Fruit fly (Drosophila melanogaster): ENCODE measurements around the gene Ddrgk1.

The Ddrgk1 gene

DNA sequence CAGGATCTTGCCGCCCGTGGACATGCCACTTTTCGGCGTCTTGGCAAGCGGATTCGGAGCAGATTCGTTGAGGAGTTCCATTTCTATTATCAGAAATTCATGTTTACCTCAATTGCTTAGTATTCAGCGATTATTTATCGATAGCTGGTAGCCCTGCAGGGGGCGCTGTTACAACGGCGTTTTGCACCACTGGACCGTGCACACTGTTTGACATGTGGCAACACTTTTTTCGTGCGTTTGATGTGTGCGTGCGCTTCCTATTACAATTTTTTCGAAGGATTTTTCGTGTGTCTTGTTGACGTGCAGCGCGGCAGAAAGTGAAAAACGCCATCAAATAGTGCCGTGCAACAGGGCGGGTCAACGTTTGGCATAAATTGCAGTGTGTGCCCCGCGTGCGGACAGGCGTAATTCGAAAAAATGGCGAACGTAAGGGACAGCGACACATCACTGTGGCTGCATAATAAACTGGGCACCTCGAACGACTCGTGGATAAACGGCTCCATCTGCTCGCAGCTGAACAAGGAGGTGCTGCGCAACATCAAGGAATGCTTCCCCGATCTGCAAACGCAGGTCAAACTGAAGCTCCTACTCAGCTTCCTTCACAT, 8.7 kb downstream of the Ddrgk1 start, which contains the start of the genes CG3337 and Nelf-A (continued):
- TF ChIP-seq tai (GFP tag; optimal IDR thresholded peaks at IDR 0.05) = no peak

DNA sequence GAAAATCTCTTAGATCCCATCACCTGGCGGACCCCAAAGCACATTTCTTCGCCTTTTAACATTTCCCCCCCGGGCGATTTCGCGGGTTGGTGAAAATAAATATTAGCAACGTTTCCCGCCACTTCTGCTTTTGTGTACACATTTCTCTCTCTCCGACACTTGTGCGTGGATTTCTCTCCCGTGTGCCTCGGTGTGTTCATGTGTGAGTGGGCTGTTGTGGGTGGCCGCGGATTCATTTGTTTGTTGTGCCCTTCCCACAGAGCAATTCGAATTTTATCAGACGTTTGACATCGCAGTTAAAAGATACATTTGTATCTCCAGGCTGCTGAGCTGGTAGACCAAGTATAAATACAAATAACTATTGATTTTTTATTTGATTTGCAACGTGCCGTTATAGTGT, 9.4 kb downstream of the Ddrgk1 start:
- TF ChIP-seq pan (optimal IDR thresholded peaks at IDR 0.05) (no peak), h (GFP tag; optimal IDR thresholded peaks at IDR 0.05) (peak; percentile 44), brk (GFP tag; optimal IDR thresholded peaks at IDR 0.05) (no peak), Dfd (GFP tag; optimal IDR thresholded peaks at IDR 0.05) (no peak), jim (GFP tag; optimal IDR thresholded peaks at IDR 0.05) (no peak), foxo (GFP tag; optimal IDR thresholded peaks at IDR 0.05) (peak in 1 of 2 experiments; percentile 58), rgr (GFP tag; optimal IDR thresholded peaks at IDR 0.05) (peak; percentile 9), psq (GFP tag; optimal IDR thresholded peaks at IDR 0.05) (peak; percentile 40), Hr83 (GFP tag; optimal IDR thresholded peaks at IDR 0.05; ENCODE audit: poor library complexity, severe bottlenecking) (no peak), CG9705 (GFP tag; optimal IDR thresholded peaks at IDR 0.05) (no peak), Hr78 (GFP tag; optimal IDR thresholded peaks at IDR 0.05) (no peak), br (GFP tag; optimal IDR thresholded peaks at IDR 0.05) (peak; percentile 34), Rel (GFP tag; optimal IDR thresholded peaks at IDR 0.05) (no peak), Rel (tag; optimal IDR thresholded peaks at IDR 0.05) (peak; percentile 23), HLH106 (tag; optimal IDR thresholded peaks at IDR 0.05) (peak; percentile 43), OdsH (GFP tag; optimal IDR thresholded peaks at IDR 0.05) (peak; percentile 31)

DNA sequence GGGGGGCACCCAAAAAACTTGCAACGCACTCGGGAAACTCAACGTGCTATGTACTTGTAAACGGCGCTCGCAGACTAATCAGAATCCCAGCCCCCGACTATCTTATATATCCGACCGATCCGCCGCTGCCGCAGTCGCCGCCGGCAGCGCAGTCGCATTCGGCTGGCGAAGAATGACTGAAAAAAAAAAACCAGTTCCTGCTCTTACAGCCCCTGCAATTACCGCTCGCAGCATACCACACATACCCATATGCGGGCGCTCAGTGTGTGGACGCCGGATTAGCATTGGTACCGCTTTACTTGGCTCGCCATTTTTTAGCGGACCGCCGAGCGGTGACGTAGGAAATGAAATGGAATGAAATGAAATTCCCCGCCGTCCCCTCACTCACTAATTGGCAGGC, 22.2 kb downstream of the Ddrgk1 start, which contains the start of gene e:
Gene e (minus strand): TSS at position 79 of the 400 bp plus-strand sequence.
- TF ChIP-seq sv (GFP tag; optimal IDR thresholded peaks at IDR 0.05) (no peak), dmrt93B (GFP tag; optimal IDR thresholded peaks at IDR 0.05) (no peak), ey (GFP tag; optimal IDR thresholded peaks at IDR 0.05) (no peak), sage (GFP tag; optimal IDR thresholded peaks at IDR 0.05) (no peak), OdsH (GFP tag; optimal IDR thresholded peaks at IDR 0.05) (no peak), dl (GFP tag; optimal IDR thresholded peaks at IDR 0.05; ENCODE audit: insufficient read depth in 1 of 2, partially characterized antibody in 2 of 2) (no peak), Dif (GFP tag; optimal IDR thresholded peaks at IDR 0.05; ENCODE audit: partially characterized antibody) (no peak), Vsx2 (GFP tag; optimal IDR thresholded peaks at IDR 0.05; ENCODE audit: partially characterized antibody) (no peak), woc (GFP tag; optimal IDR thresholded peaks at IDR 0.05) (no peak), brk (GFP tag; optimal IDR thresholded peaks at IDR 0.05) (no peak), Hnf4 (GFP tag; optimal IDR thresholded peaks at IDR 0.05) (no peak), h (GFP tag; optimal IDR thresholded peaks at IDR 0.05) (no peak), HLH106 (tag; optimal IDR thresholded peaks at IDR 0.05) (no peak), br (GFP tag; optimal IDR thresholded peaks at IDR 0.05) (no peak), Abd-B (GFP tag; optimal IDR thresholded peaks at IDR 0.05) (no peak), pan (optimal IDR thresholded peaks at IDR 0.05) (no peak), N (GFP tag; optimal IDR thresholded peaks at IDR 0.05) (no peak), Jra (GFP tag; optimal IDR thresholded peaks at IDR 0.05) (no peak)

DNA sequence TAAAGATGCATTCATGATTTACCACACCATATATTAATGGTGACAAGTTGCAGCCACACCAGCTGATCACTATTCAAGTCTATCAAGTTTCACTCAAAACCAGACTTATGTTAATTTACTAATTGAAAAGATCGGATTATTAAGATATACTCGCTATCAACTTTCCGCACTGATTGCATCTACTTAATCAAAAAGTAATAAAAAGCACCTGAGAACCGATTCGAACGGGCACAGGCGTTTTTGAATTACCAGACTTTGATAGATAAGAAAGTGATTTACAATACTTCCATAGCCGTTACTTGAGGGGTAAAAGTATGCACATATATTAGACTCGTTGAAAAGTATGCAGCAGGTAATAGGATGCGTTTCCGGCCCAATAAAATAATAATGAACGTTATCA, 26.5 kb downstream of the Ddrgk1 start:
- TF ChIP-seq dmrt93B (GFP tag; optimal IDR thresholded peaks at IDR 0.05) (no peak), CrebA (GFP tag; optimal IDR thresholded peaks at IDR 0.05; ENCODE audit: borderline replicate concordance) (no peak), sage (GFP tag; optimal IDR thresholded peaks at IDR 0.05) (no peak), Abd-B (GFP tag; optimal IDR thresholded peaks at IDR 0.05) (no peak), GATAd (GFP tag; optimal IDR thresholded peaks at IDR 0.05) (no peak), ey (GFP tag; optimal IDR thresholded peaks at IDR 0.05) (no peak), rgr (GFP tag; optimal IDR thresholded peaks at IDR 0.05) (no peak), usp (GFP tag; optimal IDR thresholded peaks at IDR 0.05) (no peak)

DNA sequence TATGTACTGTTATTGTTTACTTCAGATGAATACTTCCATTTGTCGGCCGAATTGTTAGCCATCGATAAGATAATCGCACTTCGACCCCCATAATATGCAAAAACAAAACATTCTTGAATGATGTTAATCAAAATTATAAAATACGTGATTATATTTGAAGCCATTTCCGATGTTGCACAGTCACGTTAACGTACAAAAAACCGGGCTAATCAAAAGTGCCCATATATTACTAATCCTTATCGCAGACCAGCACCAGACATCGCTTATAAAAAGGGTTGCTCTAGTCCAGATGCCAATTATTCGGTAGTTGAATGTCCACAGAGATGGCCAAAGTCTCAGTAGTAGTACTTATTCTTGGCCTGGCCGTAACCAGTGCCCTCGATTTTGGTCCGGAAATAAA, 27.4 kb downstream of the Ddrgk1 start, which contains the start of gene CG5892:
Gene CG5892 (plus strand): TSS at position 301 of the 400 bp plus-strand sequence.
- TF ChIP-seq N (GFP tag; optimal IDR thresholded peaks at IDR 0.05) = no peak
- no peak for TF ChIP-seq h (GFP tag; optimal IDR thresholded peaks at IDR 0.05)
- no peak for TF ChIP-seq Myc (optimal IDR thresholded peaks at IDR 0.05)
